Worm (Caenorhabditis elegans) whole organism, young adult: ENCODE data around the gene gmap-2.

ENCODE experiments used
- B0019.2 ChIP-seq: fragments of 200-800 bp; sonication (Bioruptor generic); conservative IDR thresholded peaks from 2 replicates; pipeline ENCODE4 v1.3.6; 2022; ENCODE audit warnings: missing genetic modification reagents, missing genetic modification characterization, missing compliant biosample characterization
- B0035.1 ChIP-seq: sonication (generic microtip); optimal IDR thresholded peaks from 2 replicates; lab custom pipeline; 2016; ENCODE audit warnings: missing genetic modification characterization, mild to moderate bottlenecking, missing compliant biosample characterization, missing genotype, missing genetic modification reagents
- B0336.3 ChIP-seq: fragments of 200-800 bp; sonication (Bioruptor generic); IDR thresholded peaks from 2 replicates; pipeline ENCODE4 v1.3.6; 2022; ENCODE audit warnings: missing genetic modification characterization, missing compliant biosample characterization
- C06A6.2 ChIP-seq: fragments of 200-800 bp; sonication (Bioruptor generic); conservative IDR thresholded peaks from 2 replicates; pipeline ENCODE4 v1.3.6; 2022; ENCODE audit warnings: missing genetic modification characterization, missing compliant biosample characterization
- C17E4.6 ChIP-seq: fragments of 200-800 bp; sonication (Bioruptor generic); IDR thresholded peaks from 2 replicates; pipeline ENCODE4 v1.3.6; 2022; ENCODE audit warnings: missing genetic modification reagents, missing genetic modification characterization, missing compliant biosample characterization
- F49E8.2 ChIP-seq: sonication (generic microtip); optimal IDR thresholded peaks from 3 replicates; lab custom pipeline; 2017; ENCODE audit warnings: missing genetic modification characterization, mild to moderate bottlenecking, missing compliant biosample characterization, antibody characterized with exemption, moderate library complexity; ENCODE audit not compliant: insufficient read depth
- F52B5.7 ChIP-seq: sonication (generic microtip); optimal IDR thresholded peaks from 2 replicates; lab custom pipeline; 2016; ENCODE audit warnings: mild to moderate bottlenecking, missing genetic modification characterization, missing compliant biosample characterization
- F57C9.4 ChIP-seq: sonication (generic microtip); optimal IDR thresholded peaks from 2 replicates; lab custom pipeline; 2017; ENCODE audit warnings: mild to moderate bottlenecking, missing genetic modification characterization, missing compliant biosample characterization
- T07F8.4 ChIP-seq: sonication (generic microtip); optimal IDR thresholded peaks from 2 replicates; lab custom pipeline; 2016; ENCODE audit warnings: mild to moderate bottlenecking, missing genetic modification characterization, moderate library complexity, missing compliant biosample characterization
- Y67H2A.10 ChIP-seq: fragments of 200-800 bp; sonication (Bioruptor generic); conservative IDR thresholded peaks from 2 replicates; pipeline ENCODE4 v1.3.6; 2022; ENCODE audit warnings: missing genetic modification reagents, missing genetic modification characterization, missing compliant biosample characterization
- Y95B8A.8 ChIP-seq: fragments of 200-800 bp; sonication (Bioruptor generic); IDR thresholded peaks from 2 replicates; pipeline ENCODE4 v1.3.6; 2022; ENCODE audit warnings: missing genetic modification reagents, missing genetic modification characterization, missing compliant biosample characterization
- ZK185.1 ChIP-seq: sonication (generic microtip); optimal IDR thresholded peaks from 2 replicates; lab custom pipeline; 2016; ENCODE audit warnings: mild to moderate bottlenecking, missing genetic modification characterization, missing compliant biosample characterization; ENCODE audit not compliant: poor library complexity, severe bottlenecking
- akir-1 ChIP-seq: fragments of 200-800 bp; sonication (Bioruptor generic); optimal IDR thresholded peaks from 2 replicates; lab custom pipeline; 2018; ENCODE audit warnings: mild to moderate bottlenecking, missing genetic modification characterization, moderate library complexity, missing compliant biosample characterization
- ama-1 ChIP-seq, 3 experiments: fragments of 150-350 bp in 1 of 3; sonication (generic microtip) in 2 of 3; optimal IDR thresholded peaks; 2 replicates each; lab custom pipeline; 2014 to 2018; ENCODE audit warnings: missing biosample characterization in 2 of 3, missing genetic modification characterization in 2 of 3, missing genetic modification reagents in 2 of 3
- aptf-2 ChIP-seq: fragments of 200-800 bp; sonication (Bioruptor generic); conservative IDR thresholded peaks from 2 replicates; pipeline ENCODE4 v1.3.6; 2022; ENCODE audit warnings: missing genetic modification reagents, missing genetic modification characterization, missing compliant biosample characterization
- aptf-3 ChIP-seq: fragments of 200-800 bp; sonication (Bioruptor generic); IDR thresholded peaks from 2 replicates; pipeline ENCODE4 v1.3.6; 2022; ENCODE audit warnings: missing genetic modification characterization, missing compliant biosample characterization
- atf-7 ChIP-seq: sonication (generic microtip); optimal IDR thresholded peaks from 2 replicates; lab custom pipeline; 2017; ENCODE audit warnings: mild to moderate bottlenecking, missing genetic modification characterization, missing compliant biosample characterization
- attf-3 ChIP-seq: fragments of 200-800 bp; sonication (Bioruptor generic); conservative IDR thresholded peaks from 2 replicates; pipeline ENCODE4 v1.3.6; 2022; ENCODE audit warnings: missing genetic modification reagents, missing genetic modification characterization, missing compliant biosample characterization
- bed-2 ChIP-seq: fragments of 200-800 bp; sonication (Bioruptor generic); IDR thresholded peaks from 2 replicates; pipeline ENCODE4 v1.3.6; 2022; ENCODE audit warnings: missing genetic modification reagents, missing genetic modification characterization, missing compliant biosample characterization
- cebp-1 ChIP-seq, 2 experiments: fragments of 200-800 bp in 1 of 2; sonication (Bioruptor generic) in 1 of 2; sonication (generic microtip) in 1 of 2; IDR thresholded peaks in 1 of 2; optimal IDR thresholded peaks in 1 of 2; 2 replicates each; pipeline versions ENCODE4 v1.3.6 to Lab custom; 2017 to 2022; ENCODE audit warnings: missing compliant biosample characterization in 2 of 2, missing genetic modification characterization in 2 of 2, mild to moderate bottlenecking in 1 of 2, missing genetic modification reagents in 1 of 2, moderate library complexity in 1 of 2
- ceh-27 ChIP-seq: fragments of 200-800 bp; sonication (Bioruptor generic); optimal IDR thresholded peaks from 2 replicates; lab custom pipeline; 2018; ENCODE audit warnings: mild to moderate bottlenecking, missing genetic modification characterization, moderate library complexity, missing compliant biosample characterization
- ceh-40 ChIP-seq: fragments of 200-800 bp; sonication (Bioruptor generic); IDR thresholded peaks from 2 replicates; pipeline ENCODE4 v1.3.6; 2022; ENCODE audit warnings: missing genetic modification characterization, missing compliant biosample characterization
- dox-1 ChIP-seq: fragments of 200-800 bp; sonication (Bioruptor generic); IDR thresholded peaks from 2 replicates; pipeline ENCODE4 v1.3.6; 2022; ENCODE audit warnings: missing genetic modification reagents, missing genetic modification characterization, missing compliant biosample characterization
- dpl-1 ChIP-seq: fragments of 150-350 bp; optimal IDR thresholded peaks from 2 replicates; lab custom pipeline; 2014; ENCODE audit warnings: missing biosample characterization, missing genetic modification reagents, missing genetic modification characterization
- ets-4 ChIP-seq: fragments of 200-800 bp; sonication (Bioruptor generic); optimal IDR thresholded peaks from 2 replicates; lab custom pipeline; 2018; ENCODE audit warnings: mild to moderate bottlenecking, missing genetic modification characterization, missing compliant biosample characterization
- fkh-3 ChIP-seq: sonication (generic microtip); optimal IDR thresholded peaks from 2 replicates; lab custom pipeline; 2016; ENCODE audit warnings: mild to moderate bottlenecking, missing genetic modification characterization, missing compliant biosample characterization
- hlh-26 ChIP-seq: fragments of 200-800 bp; sonication (Bioruptor generic); conservative IDR thresholded peaks from 2 replicates; pipeline ENCODE4 v1.3.6; 2022; ENCODE audit warnings: missing genetic modification reagents, missing genetic modification characterization, missing compliant biosample characterization
- hmg-20 ChIP-seq: fragments of 200-800 bp; sonication (Bioruptor generic); IDR thresholded peaks from 2 replicates; pipeline ENCODE4 v1.3.6; 2022; ENCODE audit warnings: missing genetic modification reagents, missing genetic modification characterization, missing compliant biosample characterization
- hrde-1 ChIP-seq: sonication (generic microtip); optimal IDR thresholded peaks from 2 replicates; lab custom pipeline; 2016; ENCODE audit warnings: missing genetic modification characterization, mild to moderate bottlenecking, missing compliant biosample characterization, moderate library complexity, missing genotype, missing genetic modification reagents, borderline replicate concordance
- hsf-1 ChIP-seq: fragments of 200-800 bp; sonication (Bioruptor generic); IDR thresholded peaks from 2 replicates; pipeline ENCODE4 v1.3.6; 2022; ENCODE audit warnings: missing genetic modification reagents, missing genetic modification characterization, missing compliant biosample characterization
- lin-54 ChIP-seq: fragments of 200-800 bp; sonication (Bioruptor generic); optimal IDR thresholded peaks from 2 replicates; lab custom pipeline; 2018; ENCODE audit warnings: mild to moderate bottlenecking, missing genetic modification characterization, missing compliant biosample characterization
- lsl-1 ChIP-seq: fragments of 200-800 bp; sonication (Bioruptor generic); optimal IDR thresholded peaks from 2 replicates; lab custom pipeline; 2018; ENCODE audit warnings: mild to moderate bottlenecking, missing genetic modification characterization, moderate library complexity, missing compliant biosample characterization
- mcd-1 ChIP-seq: fragments of 200-800 bp; sonication (Bioruptor generic); IDR thresholded peaks from 2 replicates; pipeline ENCODE4 v1.3.6; 2022; ENCODE audit warnings: missing genetic modification reagents, missing genetic modification characterization, missing compliant biosample characterization
- mel-28 ChIP-seq: sonication (generic microtip); optimal IDR thresholded peaks from 2 replicates; lab custom pipeline; 2016; ENCODE audit warnings: borderline replicate concordance, mild to moderate bottlenecking, missing genetic modification characterization, missing compliant biosample characterization
- mxl-1 ChIP-seq: sonication (generic microtip); optimal IDR thresholded peaks from 2 replicates; lab custom pipeline; 2016; ENCODE audit warnings: missing genetic modification characterization, missing compliant biosample characterization
- nfya-2 ChIP-seq: fragments of 200-800 bp; sonication (Bioruptor generic); IDR thresholded peaks from 2 replicates; pipeline ENCODE4 v1.3.6; 2022; ENCODE audit warnings: missing genetic modification reagents, missing genetic modification characterization, missing compliant biosample characterization
- nhr-179 ChIP-seq: sonication (generic microtip); optimal IDR thresholded peaks from 2 replicates; lab custom pipeline; 2016; ENCODE audit warnings: mild to moderate bottlenecking, missing genetic modification characterization, missing compliant biosample characterization
- pha-4 ChIP-seq: fragments of 150-350 bp; sonication (generic microtip); optimal IDR thresholded peaks from 2 replicates; lab custom pipeline; 2014; ENCODE audit warnings: missing biosample characterization, missing genetic modification reagents, missing genetic modification characterization
- rec-8 ChIP-seq, 2 experiments: sonication (generic microtip); optimal IDR thresholded peaks; 2 replicates each; lab custom pipeline; 2016; ENCODE audit warnings: mild to moderate bottlenecking in 2 of 2, missing genetic modification characterization in 2 of 2, missing genetic modification reagents in 2 of 2, missing genotype in 2 of 2, missing biosample characterization in 1 of 2, missing compliant biosample characterization in 1 of 2, moderate library complexity in 1 of 2
- repo-1 ChIP-seq: sonication (generic microtip); optimal IDR thresholded peaks from 2 replicates; lab custom pipeline; 2017; ENCODE audit warnings: mild to moderate bottlenecking, missing genetic modification characterization, missing compliant biosample characterization
- snpc-1.3 ChIP-seq: sonication (generic microtip); optimal IDR thresholded peaks from 2 replicates; lab custom pipeline; 2017; ENCODE audit warnings: missing genetic modification characterization, mild to moderate bottlenecking, missing compliant biosample characterization, antibody characterized with exemption, moderate library complexity, missing genotype, missing genetic modification reagents; ENCODE audit not compliant: insufficient read depth
- snpc-3.4 ChIP-seq: sonication (generic microtip); optimal IDR thresholded peaks from 2 replicates; lab custom pipeline; 2017; ENCODE audit warnings: missing genetic modification characterization, mild to moderate bottlenecking, missing compliant biosample characterization, antibody characterized with exemption, moderate library complexity, missing genotype, missing genetic modification reagents
- somi-1 ChIP-seq: fragments of 200-800 bp; sonication (Bioruptor generic); optimal IDR thresholded peaks from 2 replicates; lab custom pipeline; 2018; ENCODE audit warnings: mild to moderate bottlenecking, missing genetic modification characterization, missing compliant biosample characterization
- sptf-2 ChIP-seq: fragments of 200-800 bp; sonication (Bioruptor generic); optimal IDR thresholded peaks from 2 replicates; lab custom pipeline; 2018; ENCODE audit warnings: mild to moderate bottlenecking, missing genetic modification characterization, missing compliant biosample characterization
- tbx-9 ChIP-seq: sonication (generic microtip); optimal IDR thresholded peaks from 2 replicates; lab custom pipeline; 2016; ENCODE audit warnings: borderline replicate concordance, missing genetic modification characterization, inconsistent platforms, missing compliant biosample characterization
- xnd-1 ChIP-seq: sonication (generic microtip); optimal IDR thresholded peaks from 2 replicates; lab custom pipeline; 2016; ENCODE audit warnings: missing genotype, missing genetic modification reagents, missing genetic modification characterization, missing compliant biosample characterization
- ztf-26 ChIP-seq: sonication (generic microtip); optimal IDR thresholded peaks from 2 replicates; lab custom pipeline; 2017; ENCODE audit warnings: missing genetic modification characterization, missing compliant biosample characterization
- ztf-28 ChIP-seq: fragments of 200-800 bp; sonication (Bioruptor generic); IDR thresholded peaks from 2 replicates; pipeline ENCODE4 v1.3.6; 2022; ENCODE audit warnings: missing genetic modification reagents, missing genetic modification characterization, missing compliant biosample characterization

Gene gmap-2

DNA sequence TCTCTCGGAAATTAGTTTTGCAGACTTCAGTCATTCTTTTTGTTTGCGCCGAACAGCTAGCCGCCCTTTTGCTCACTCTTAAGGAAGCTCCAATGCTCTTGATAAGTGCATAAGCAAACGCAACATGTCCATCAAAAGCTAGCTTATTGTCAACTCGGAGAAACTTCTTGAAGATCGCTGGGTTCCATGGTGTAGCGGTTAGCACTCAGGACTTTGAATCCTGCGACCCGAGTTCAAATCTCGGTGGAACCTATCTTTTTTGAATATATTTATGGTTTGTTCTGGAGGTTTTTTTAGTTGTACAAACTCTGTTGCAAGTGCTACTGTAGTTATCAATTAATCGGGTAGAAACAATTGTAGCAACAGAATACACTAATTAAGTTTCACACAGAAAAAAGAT lies 5.5 kb downstream of the gmap-2 start:
- TF ChIP-seq ets-4 (GFP tag; lab: Kevin White, UChicago) (no peak), ztf-28 (GFP tag; lab: Robert Waterston, UW) (0 out of 2 replicates have a peak, but pooled peaks have one; percentile 51), sptf-2 (GFP tag; lab: Kevin White, UChicago) (no peak), akir-1 (GFP tag; lab: Kevin White, UChicago) (no peak), hlh-26 (GFP tag; lab: Robert Waterston, UW) (no peak), xnd-1 (tag; lab: Kevin White, UChicago) (no peak), ama-1 (optimal IDR thresholded peaks at IDR 0.05; lab: Kevin White, UChicago) (no peak), ama-1 (GFP tag; optimal IDR thresholded peaks at IDR 0.05; lab: Kevin White, UChicago) (no peak), somi-1 (no peak), lsl-1 (no peak), ceh-27 (GFP tag; lab: Kevin White, UChicago) (no peak), dpl-1 (no peak), lin-54 (GFP tag; lab: Kevin White, UChicago) (no peak), C17E4.6 (no peak), B0336.3 (no peak), mel-28 (tag; lab: Kevin White, UChicago) (no peak), hrde-1 (tag; lab: Kevin White, UChicago) (no peak), attf-3 (GFP tag; lab: Robert Waterston, UW) (no peak), B0019.2 (GFP tag; lab: Robert Waterston, UW) (no peak), atf-7 (no peak), bed-2 (GFP tag; lab: Robert Waterston, UW) (no peak), nhr-179 (tag; lab: Kevin White, UChicago) (no peak), snpc-3.4 (tag; lab: Kevin White, UChicago) (no peak), pha-4 (tag; lab: Kevin White, UChicago) (no peak), ceh-40 (GFP tag; lab: Robert Waterston, UW) (no peak), T07F8.4 (tag; lab: Kevin White, UChicago) (no peak), cebp-1 (GFP tag; IDR thresholded peaks at IDR 0.05; lab: Robert Waterston, UW) (no peak), cebp-1 (tag; optimal IDR thresholded peaks at IDR 0.05; lab: Kevin White, UChicago) (no peak), aptf-3 (GFP tag; lab: Robert Waterston, UW) (no peak), nfya-2 (GFP tag; lab: Robert Waterston, UW) (no peak), ZK185.1 (tag; lab: Kevin White, UChicago) (peak; percentile 26), ztf-26 (tag; lab: Kevin White, UChicago) (no peak), rec-8 (tag; optimal IDR thresholded peaks at IDR 0.05; lab: Kevin White, UChicago) (no peak), repo-1 (tag; lab: Kevin White, UChicago) (no peak), snpc-1.3 (tag; lab: Kevin White, UChicago) (no peak), C06A6.2 (GFP tag; lab: Robert Waterston, UW) (no peak), tbx-9 (tag; lab: Kevin White, UChicago) (no peak), Y95B8A.8 (GFP tag; lab: Robert Waterston, UW) (no peak), F52B5.7 (no peak), mxl-1 (tag; lab: Kevin White, UChicago) (no peak), B0035.1 (tag; lab: Kevin White, UChicago) (no peak), hsf-1 (no peak), Y67H2A.10 (no peak), fkh-3 (tag; lab: Kevin White, UChicago) (no peak), aptf-2 (GFP tag; lab: Robert Waterston, UW) (no peak), mcd-1 (GFP tag; lab: Robert Waterston, UW) (no peak), F49E8.2 (tag; lab: Kevin White, UChicago) (no peak), F57C9.4 (tag; lab: Kevin White, UChicago) (no peak), hmg-20 (GFP tag; lab: Robert Waterston, UW) (no peak), dox-1 (GFP tag; lab: Robert Waterston, UW) (no peak)
